Worm (Caenorhabditis elegans) whole organism, L4 larva: Measurements from ENCODE around the gene Y39C12A.9.
"Not testable (repeated sequence)": the region's sequence is repeated elsewhere in the genome, so short reads cannot be mapped to it uniquely, and the experiment has no call there.

Source experiments
- F49E8.2 ChIP-seq: sonication (generic microtip); optimal IDR thresholded peaks from 2 replicates; lab custom pipeline; 2016; ENCODE audit warnings: missing compliant biosample characterization, mild to moderate bottlenecking, missing genetic modification characterization, borderline replicate concordance
- ceh-20 ChIP-seq: fragments of 200-800 bp; sonication (Bioruptor generic); IDR thresholded peaks from 2 replicates; pipeline ENCODE4 v1.3.6; 2022; ENCODE audit warnings: missing genetic modification reagents, missing genetic modification characterization, missing compliant biosample characterization
- lin-29 ChIP-seq: fragments of 200-800 bp; sonication (Bioruptor generic); IDR thresholded peaks from 2 replicates; pipeline ENCODE4 v1.3.6; 2022; ENCODE audit warnings: missing genetic modification reagents, missing genetic modification characterization, missing compliant biosample characterization
- mep-1 ChIP-seq: fragments of 150-350 bp; sonication (generic microtip); optimal IDR thresholded peaks from 3 replicates; lab custom pipeline; 2014; ENCODE audit warnings: missing biosample characterization, missing genetic modification characterization
- nhr-48 ChIP-seq: sonication (generic microtip); optimal IDR thresholded peaks from 2 replicates; lab custom pipeline; 2016; ENCODE audit warnings: mild to moderate bottlenecking, missing genetic modification characterization, missing compliant biosample characterization
- nhr-77 ChIP-seq: fragments of 150-350 bp; optimal IDR thresholded peaks from 2 replicates; lab custom pipeline; 2014; ENCODE audit warnings: missing biosample characterization, missing genetic modification characterization
- snpc-4 ChIP-seq: fragments of 150-350 bp; optimal IDR thresholded peaks from 2 replicates; lab custom pipeline; 2014; ENCODE audit warnings: missing biosample characterization, missing genetic modification characterization

- not testable (repeated sequence) for TF ChIP-seq snpc-4; nhr-48 (tag; lab: Kevin White, UChicago); nhr-77 (tag; lab: Kevin White, UChicago); mep-1 (tag; lab: Kevin White, UChicago); ceh-20 (GFP tag; lab: Robert Waterston, UW); lin-29 (GFP tag; lab: Robert Waterston, UW); F49E8.2
These were observed 35.8 kb upstream of the Y39C12A.9 start for ce11 chrIV:12294770-12295169.
